Worm (Caenorhabditis elegans) whole organism, L3 larva: ENCODE measurements around the gene M110.3.

Experiments used
- aly-2 ChIP-seq: fragments of 150-350 bp; optimal IDR thresholded peaks from 2 replicates; lab custom pipeline; 2014; ENCODE audit warnings: missing biosample characterization, missing genetic modification characterization
- egl-27 ChIP-seq: sonication (generic microtip); optimal IDR thresholded peaks from 4 replicates; lab custom pipeline; 2017; ENCODE audit warnings: missing biosample characterization, missing genetic modification reagents, missing genetic modification characterization
- elt-1 ChIP-seq: fragments of 150-350 bp; optimal IDR thresholded peaks from 2 replicates; lab custom pipeline; 2014; ENCODE audit warnings: missing biosample characterization, missing genetic modification characterization
- elt-2 ChIP-seq: sonication (generic microtip); optimal IDR thresholded peaks from 2 replicates; lab custom pipeline; 2016; ENCODE audit warnings: missing genetic modification reagents, mild to moderate bottlenecking, missing genetic modification characterization, missing compliant biosample characterization
- fkh-10 ChIP-seq: sonication (generic microtip); optimal IDR thresholded peaks from 2 replicates; lab custom pipeline; 2017; ENCODE audit warnings: missing biosample characterization, missing genetic modification reagents, missing genetic modification characterization
- fkh-2 ChIP-seq: fragments of 150-350 bp; optimal IDR thresholded peaks from 2 replicates; lab custom pipeline; 2014; ENCODE audit warnings: missing biosample characterization, missing genetic modification reagents, missing genetic modification characterization
- lin-15B ChIP-seq: fragments of 150-350 bp; optimal IDR thresholded peaks from 2 replicates; lab custom pipeline; 2014; ENCODE audit warnings: missing biosample characterization, missing genetic modification characterization
- nhr-11 ChIP-seq: fragments of 150-350 bp; optimal IDR thresholded peaks from 2 replicates; lab custom pipeline; 2014; ENCODE audit warnings: missing biosample characterization, missing genetic modification characterization
- nhr-12 ChIP-seq: fragments of 150-350 bp; optimal IDR thresholded peaks from 2 replicates; lab custom pipeline; 2014; ENCODE audit warnings: missing biosample characterization, missing genetic modification characterization
- nhr-237 ChIP-seq: fragments of 150-350 bp; optimal IDR thresholded peaks from 2 replicates; lab custom pipeline; 2014; ENCODE audit warnings: missing biosample characterization, missing genetic modification characterization
- pha-4 ChIP-seq: fragments of 150-350 bp; optimal IDR thresholded peaks from 2 replicates; lab custom pipeline; 2014; ENCODE audit warnings: missing biosample characterization, missing genetic modification reagents, missing genetic modification characterization
- snpc-4 ChIP-seq: fragments of 150-350 bp; optimal IDR thresholded peaks from 2 replicates; lab custom pipeline; 2014; ENCODE audit warnings: missing biosample characterization, missing genetic modification characterization
- ztf-11 ChIP-seq: fragments of 150-350 bp; optimal IDR thresholded peaks from 2 replicates; lab custom pipeline; 2014; ENCODE audit warnings: missing biosample characterization, missing genetic modification characterization

DNA sequence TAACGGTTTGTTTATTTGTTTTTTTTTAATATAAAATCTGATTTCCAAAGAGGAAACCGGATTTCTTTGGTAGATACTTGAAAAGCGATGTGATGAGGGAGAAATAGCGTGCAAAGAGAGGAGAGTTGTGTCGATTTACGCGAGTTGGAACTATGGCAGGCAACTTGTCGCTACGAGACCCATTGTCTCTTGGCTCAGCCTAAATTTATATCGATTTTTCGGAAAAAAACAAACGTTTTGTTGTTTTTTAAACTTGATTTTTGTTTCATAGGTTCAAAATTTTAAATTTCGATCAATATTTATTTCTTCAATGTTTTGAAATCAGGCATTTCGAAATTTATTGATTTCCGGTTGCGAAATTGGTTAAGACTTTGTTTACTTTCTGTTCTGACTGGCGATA is at the start of gene M110.3:
- no peak for TF ChIP-seq fkh-2 (tag; lab: Kevin White, UChicago)
- no peak for TF ChIP-seq nhr-11
- peak; percentile 80 for TF ChIP-seq pha-4 (tag; lab: Kevin White, UChicago)
- peak; percentile 50 for TF ChIP-seq snpc-4
- no peak for TF ChIP-seq elt-1
- no peak for TF ChIP-seq fkh-10 (GFP tag; lab: Kevin White, UChicago)
- no peak for TF ChIP-seq ztf-11
- no peak for TF ChIP-seq nhr-237
- peak; percentile 65 for TF ChIP-seq lin-15B (tag; lab: Kevin White, UChicago)
- TF ChIP-seq nhr-12 (tag; lab: Kevin White, UChicago) = no peak
- TF ChIP-seq elt-2 (tag; lab: Kevin White, UChicago) = peak; percentile 14
- no peak for TF ChIP-seq aly-2
- TF ChIP-seq egl-27 (tag; lab: Kevin White, UChicago) = no peak
